Worm (Caenorhabditis elegans) whole organism, L1 larva: ENCODE measurements around the gene T05D4.5.

Source experiments
- C34B4.2 ChIP-seq: sonication (generic microtip); optimal IDR thresholded peaks from 2 replicates; lab custom pipeline; 2017; ENCODE audit warnings: mild to moderate bottlenecking, missing genetic modification characterization, missing compliant biosample characterization
- F16B12.6 ChIP-seq: fragments of 150-350 bp; optimal IDR thresholded peaks from 2 replicates; lab custom pipeline; 2014; ENCODE audit warnings: missing biosample characterization, missing genetic modification characterization
- Y116A8C.19 ChIP-seq: sonication (generic microtip); optimal IDR thresholded peaks from 2 replicates; lab custom pipeline; 2016; ENCODE audit warnings: missing compliant biosample characterization, missing genetic modification characterization, borderline replicate concordance
- alr-1 ChIP-seq: fragments of 200-800 bp; sonication (Bioruptor generic); optimal IDR thresholded peaks from 2 replicates; lab custom pipeline; 2018; ENCODE audit warnings: borderline replicate concordance, mild to moderate bottlenecking, missing genetic modification characterization, missing compliant biosample characterization
- aly-2 ChIP-seq: fragments of 150-350 bp; optimal IDR thresholded peaks from 2 replicates; lab custom pipeline; 2014; ENCODE audit warnings: missing biosample characterization, missing genetic modification characterization
- ama-1 ChIP-seq: fragments of 150-350 bp; optimal IDR thresholded peaks from 2 replicates; lab custom pipeline; 2014
- ceh-63 ChIP-seq: fragments of 200-800 bp; sonication (Bioruptor generic); optimal IDR thresholded peaks from 2 replicates; lab custom pipeline; 2018; ENCODE audit warnings: mild to moderate bottlenecking, missing genetic modification characterization, missing compliant biosample characterization
- ceh-8 ChIP-seq: fragments of 200-800 bp; sonication (Bioruptor generic); optimal IDR thresholded peaks from 2 replicates; lab custom pipeline; 2018; ENCODE audit warnings: mild to moderate bottlenecking, missing genetic modification characterization, moderate library complexity, missing compliant biosample characterization
- ceh-82 ChIP-seq, 3 experiments: fragments of 150-350 bp in 1 of 3; sonication (generic microtip) in 2 of 3; optimal IDR thresholded peaks; 2 replicates each; lab custom pipeline; 2014 to 2017; ENCODE audit warnings: missing biosample characterization in 3 of 3, missing genetic modification characterization in 3 of 3
- ceh-88 ChIP-seq: fragments of 200-800 bp; sonication (Bioruptor generic); IDR thresholded peaks from 2 replicates; pipeline ENCODE4 v1.3.6; 2022; ENCODE audit warnings: missing genetic modification characterization, missing compliant biosample characterization
- ceh-90 ChIP-seq: sonication (generic microtip); optimal IDR thresholded peaks from 2 replicates; lab custom pipeline; 2016; ENCODE audit warnings: missing genetic modification characterization, missing compliant biosample characterization
- ces-1 ChIP-seq: fragments of 150-350 bp; optimal IDR thresholded peaks from 2 replicates; lab custom pipeline; 2014; ENCODE audit warnings: missing biosample characterization, missing genetic modification reagents, missing genetic modification characterization
- elt-2 ChIP-seq: sonication (generic microtip); optimal IDR thresholded peaks from 2 replicates; lab custom pipeline; 2016; ENCODE audit warnings: missing genetic modification characterization, mild to moderate bottlenecking, inconsistent platforms, missing compliant biosample characterization, missing genetic modification reagents
- fkh-8 ChIP-seq: sonication (generic microtip); optimal IDR thresholded peaks from 2 replicates; lab custom pipeline; 2016; ENCODE audit warnings: mild to moderate bottlenecking, missing genetic modification characterization, missing compliant biosample characterization
- grh-1 ChIP-seq: fragments of 200-800 bp; sonication (Bioruptor generic); IDR thresholded peaks from 2 replicates; pipeline ENCODE4 v1.3.6; 2022; ENCODE audit warnings: missing genetic modification reagents, missing genetic modification characterization, missing compliant biosample characterization
- hlh-17 ChIP-seq: fragments of 200-800 bp; sonication (Bioruptor generic); optimal IDR thresholded peaks from 2 replicates; lab custom pipeline; 2018; ENCODE audit warnings: missing genetic modification characterization, mild to moderate bottlenecking, missing compliant biosample characterization, moderate library complexity, borderline replicate concordance
- hlh-4 ChIP-seq: sonication (generic microtip); optimal IDR thresholded peaks from 2 replicates; lab custom pipeline; 2016; ENCODE audit warnings: mild to moderate bottlenecking, missing genetic modification characterization, missing compliant biosample characterization
- hpl-2 ChIP-seq: fragments of 150-350 bp; optimal IDR thresholded peaks from 2 replicates; lab custom pipeline; 2014; ENCODE audit warnings: missing biosample characterization, missing genetic modification reagents, missing genetic modification characterization
- irx-1 ChIP-seq: sonication (generic microtip); optimal IDR thresholded peaks from 2 replicates; lab custom pipeline; 2016; ENCODE audit warnings: missing genetic modification characterization, missing compliant biosample characterization
- isw-1 ChIP-seq: fragments of 200-800 bp; sonication (Bioruptor generic); IDR thresholded peaks from 2 replicates; pipeline ENCODE4 v1.3.6; 2022; ENCODE audit warnings: missing genetic modification characterization, missing compliant biosample characterization
- lin-13 ChIP-seq: fragments of 150-350 bp; optimal IDR thresholded peaks from 2 replicates; lab custom pipeline; 2014; ENCODE audit warnings: missing biosample characterization, missing genetic modification reagents, missing genetic modification characterization
- lin-35 ChIP-seq, 2 experiments: fragments of 150-350 bp; optimal IDR thresholded peaks; 2 replicates each; lab custom pipeline; 2014; ENCODE audit warnings: missing biosample characterization in 2 of 2, missing genetic modification characterization in 2 of 2, missing genetic modification reagents in 2 of 2
- lin-39 ChIP-seq: fragments of 150-350 bp; optimal IDR thresholded peaks from 2 replicates; lab custom pipeline; 2014; ENCODE audit warnings: missing biosample characterization, missing genetic modification reagents, missing genetic modification characterization
- lsy-2 ChIP-seq, 2 experiments: fragments of 150-350 bp; optimal IDR thresholded peaks; 2 replicates each; lab custom pipeline; 2014; ENCODE audit warnings: missing biosample characterization in 2 of 2, missing genetic modification characterization in 2 of 2
- mab-9 ChIP-seq: fragments of 200-800 bp; sonication (Bioruptor generic); IDR thresholded peaks from 2 replicates; pipeline ENCODE4 v1.3.6; 2022; ENCODE audit warnings: missing genetic modification reagents, missing genetic modification characterization, missing compliant biosample characterization
- mef-2 ChIP-seq: fragments of 150-350 bp; optimal IDR thresholded peaks from 2 replicates; lab custom pipeline; 2014; ENCODE audit warnings: missing biosample characterization, missing genetic modification characterization
- mep-1 ChIP-seq: fragments of 150-350 bp; optimal IDR thresholded peaks from 2 replicates; lab custom pipeline; 2014; ENCODE audit warnings: missing biosample characterization, missing genetic modification characterization
- nhr-11 ChIP-seq: fragments of 150-350 bp; optimal IDR thresholded peaks from 2 replicates; lab custom pipeline; 2014; ENCODE audit warnings: missing biosample characterization, missing genetic modification characterization
- nhr-12 ChIP-seq: sonication (generic microtip); optimal IDR thresholded peaks from 2 replicates; lab custom pipeline; 2017; ENCODE audit warnings: missing biosample characterization, missing genetic modification characterization
- nhr-47 ChIP-seq: sonication (generic microtip); optimal IDR thresholded peaks from 2 replicates; lab custom pipeline; 2016; ENCODE audit warnings: mild to moderate bottlenecking, missing genetic modification characterization, moderate library complexity, missing compliant biosample characterization
- nhr-76 ChIP-seq: sonication (generic microtip); optimal IDR thresholded peaks from 2 replicates; lab custom pipeline; 2017; ENCODE audit warnings: missing biosample characterization, missing genetic modification characterization
- nhr-77 ChIP-seq: fragments of 150-350 bp; optimal IDR thresholded peaks from 2 replicates; lab custom pipeline; 2014; ENCODE audit warnings: missing biosample characterization, missing genetic modification characterization
- nhr-84 ChIP-seq: sonication (generic microtip); optimal IDR thresholded peaks from 2 replicates; lab custom pipeline; 2017; ENCODE audit warnings: missing biosample characterization, missing genetic modification characterization
- nhr-85 ChIP-seq: sonication (generic microtip); peaks from one replicate; lab custom pipeline; 2016; ENCODE audit warnings: missing genetic modification characterization, inconsistent platforms, missing compliant biosample characterization
- nhr-90 ChIP-seq: sonication (generic microtip); optimal IDR thresholded peaks from 2 replicates; lab custom pipeline; 2016; ENCODE audit warnings: mild to moderate bottlenecking, missing genetic modification characterization, missing compliant biosample characterization; ENCODE audit not compliant: poor library complexity
- pax-3 ChIP-seq: fragments of 200-800 bp; sonication (Bioruptor generic); optimal IDR thresholded peaks from 2 replicates; lab custom pipeline; 2018; ENCODE audit warnings: mild to moderate bottlenecking, missing genetic modification characterization, moderate library complexity, missing compliant biosample characterization
- pqm-1 ChIP-seq: sonication (generic microtip); optimal IDR thresholded peaks from 3 replicates; lab custom pipeline; 2017; ENCODE audit warnings: missing biosample characterization, missing genetic modification characterization
- rnt-1 ChIP-seq: sonication (generic microtip); optimal IDR thresholded peaks from 2 replicates; lab custom pipeline; 2016; ENCODE audit warnings: mild to moderate bottlenecking, missing genetic modification characterization, moderate library complexity, missing compliant biosample characterization
- snpc-4 ChIP-seq: fragments of 150-350 bp; optimal IDR thresholded peaks from 2 replicates; lab custom pipeline; 2014; ENCODE audit warnings: missing biosample characterization, missing genetic modification characterization
- snu-23 ChIP-seq: sonication (generic microtip); optimal IDR thresholded peaks from 2 replicates; lab custom pipeline; 2016; ENCODE audit warnings: missing genetic modification characterization, missing compliant biosample characterization
- tbx-2 ChIP-seq: sonication (generic microtip); optimal IDR thresholded peaks from 2 replicates; lab custom pipeline; 2016; ENCODE audit warnings: missing genetic modification characterization, missing compliant biosample characterization
- tlp-1 ChIP-seq: fragments of 150-350 bp; optimal IDR thresholded peaks from 2 replicates; lab custom pipeline; 2014; ENCODE audit warnings: missing biosample characterization, missing genetic modification characterization
- unc-30 ChIP-seq: sonication (generic microtip); optimal IDR thresholded peaks from 2 replicates; lab custom pipeline; 2017; ENCODE audit warnings: missing biosample characterization, missing genetic modification characterization
- unc-62 ChIP-seq: fragments of 150-350 bp; optimal IDR thresholded peaks from 2 replicates; lab custom pipeline; 2014; ENCODE audit warnings: missing biosample characterization, missing genetic modification reagents, missing genetic modification characterization
- unc-98 ChIP-seq: fragments of 200-800 bp; sonication (Bioruptor generic); IDR thresholded peaks from 2 replicates; pipeline ENCODE4 v1.3.6; 2022; ENCODE audit warnings: missing genetic modification characterization, missing compliant biosample characterization
- xbp-1 ChIP-seq: sonication (generic microtip); optimal IDR thresholded peaks from 2 replicates; lab custom pipeline; 2016; ENCODE audit warnings: missing genetic modification characterization, missing compliant biosample characterization
- zag-1 ChIP-seq: fragments of 150-350 bp; optimal IDR thresholded peaks from 2 replicates; lab custom pipeline; 2014; ENCODE audit warnings: missing biosample characterization, missing genetic modification characterization
- ztf-4 ChIP-seq: fragments of 150-350 bp; optimal IDR thresholded peaks from 2 replicates; lab custom pipeline; 2014; ENCODE audit warnings: missing biosample characterization, missing genetic modification characterization

The T05D4.5 gene

ce11 chrIII:13548982-13549381 is 31.7 kb upstream of the T05D4.5 start, which contains the start of gene mmad-1 (continued):
- TF ChIP-seq tbx-2 (tag; lab: Kevin White, UChicago), result peak; percentile 60
- TF ChIP-seq nhr-76 (tag; lab: Kevin White, UChicago), result no peak
- peak; percentile 2 for TF ChIP-seq lin-13
- TF ChIP-seq ama-1, result peak; percentile 54
- TF ChIP-seq alr-1 (tag; lab: Kevin White, UChicago), result no peak
- TF ChIP-seq grh-1, result no peak
- TF ChIP-seq hpl-2 (GFP tag; lab: Kevin White, UChicago), result no peak
- no peak for TF ChIP-seq pqm-1 (tag; lab: Kevin White, UChicago)
- TF ChIP-seq ces-1 (GFP tag; lab: Kevin White, UChicago), result no peak
- no peak for TF ChIP-seq C34B4.2
- TF ChIP-seq ceh-82 (tag; optimal IDR thresholded peaks at IDR 0.05; lab: Kevin White, UChicago), result peak in 2 of 3 experiments; percentile 19 to 51
- TF ChIP-seq fkh-8 (tag; lab: Kevin White, UChicago), result peak; percentile 73
- TF ChIP-seq unc-62, result no peak
- TF ChIP-seq ceh-88 (GFP tag; lab: Robert Waterston, UW), result no peak
- peak; percentile 10 for TF ChIP-seq ceh-8
- peak; percentile 45 to 64 for TF ChIP-seq lin-35 (GFP tag; optimal IDR thresholded peaks at IDR 0.05; lab: Kevin White, UChicago)
- no peak for TF ChIP-seq F16B12.6 (tag; lab: Kevin White, UChicago)
- no peak for TF ChIP-seq Y116A8C.19 (tag; lab: Kevin White, UChicago)
- no peak for TF ChIP-seq unc-30 (tag; lab: Kevin White, UChicago)
- no peak for TF ChIP-seq hlh-17 (GFP tag; lab: Kevin White, UChicago)
- TF ChIP-seq mef-2 (tag; lab: Kevin White, UChicago), result no peak
- TF ChIP-seq lin-39, result no peak
- TF ChIP-seq zag-1, result no peak
- peak; percentile 25 for TF ChIP-seq xbp-1
- TF ChIP-seq nhr-90 (tag; lab: Kevin White, UChicago), result peak; percentile 71
- TF ChIP-seq rnt-1, result no peak
- TF ChIP-seq nhr-85, result peak; percentile 75
- no peak for TF ChIP-seq isw-1 (GFP tag; lab: Robert Waterston, UW)
- TF ChIP-seq mep-1 (tag; lab: Kevin White, UChicago), result peak; percentile 73
- TF ChIP-seq irx-1 (tag; lab: Kevin White, UChicago), result no peak
- peak; percentile 31 for TF ChIP-seq ztf-4 (tag; lab: Kevin White, UChicago)
- peak; percentile 44 to 52 for TF ChIP-seq lsy-2 (tag; optimal IDR thresholded peaks at IDR 0.05; lab: Kevin White, UChicago)
- no peak for TF ChIP-seq ceh-90 (tag; lab: Kevin White, UChicago)
- TF ChIP-seq hlh-4 (tag; lab: Kevin White, UChicago), result no peak
- no peak for TF ChIP-seq tlp-1 (tag; lab: Kevin White, UChicago)
- TF ChIP-seq nhr-47 (tag; lab: Kevin White, UChicago), result peak; percentile 63
- TF ChIP-seq pax-3 (tag; lab: Kevin White, UChicago), result no peak
- TF ChIP-seq nhr-77 (tag; lab: Kevin White, UChicago), result no peak
- no peak for TF ChIP-seq unc-98 (GFP tag; lab: Robert Waterston, UW)
- TF ChIP-seq snpc-4, result no peak
- no peak for TF ChIP-seq ceh-63 (GFP tag; lab: Kevin White, UChicago)
- no peak for TF ChIP-seq nhr-12 (tag; lab: Kevin White, UChicago)
- TF ChIP-seq aly-2 (tag; lab: Kevin White, UChicago), result no peak
- peak; percentile 78 for TF ChIP-seq snu-23 (GFP tag; lab: Kevin White, UChicago)
- TF ChIP-seq elt-2 (tag; lab: Kevin White, UChicago), result peak; percentile 24
- no peak for TF ChIP-seq nhr-11
- no peak for TF ChIP-seq nhr-84
- no peak for TF ChIP-seq mab-9 (GFP tag; lab: Robert Waterston, UW)
